Worm (Caenorhabditis elegans): Measurements from ENCODE around the gene gcy-32.

DNA sequence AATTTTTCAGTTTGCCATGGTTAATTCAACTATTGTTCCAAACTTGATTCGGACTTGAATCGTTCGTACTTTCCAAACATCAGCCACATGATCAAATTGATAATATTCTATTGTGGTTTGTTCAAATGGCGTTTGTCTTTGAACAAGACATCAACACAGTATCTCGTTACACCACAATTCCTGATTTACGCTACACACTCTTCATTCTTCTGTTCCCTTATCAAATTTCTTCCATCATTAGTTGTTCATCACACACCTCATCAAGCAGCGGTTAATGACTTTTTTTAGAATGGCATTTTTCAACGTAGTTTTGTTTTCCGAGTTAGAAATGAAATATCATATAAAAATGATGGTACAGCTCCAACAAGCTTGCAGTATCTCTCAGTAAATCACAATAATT lies 37.1 kb downstream of the gcy-32 start:
- TF ChIP-seq him-1 (tag; optimal IDR thresholded peaks at IDR 0.05), result no peak
- TF ChIP-seq dao-5 (tag; optimal IDR thresholded peaks at IDR 0.05), result no peak

All from whole organism, L4/young adult.